Worm (Caenorhabditis elegans): ENCODE results near the gene srbc-60.

Gene srbc-60

ce11 chrV:761235-761634, 18.9 kb upstream of the srbc-60 start, which contains the start of gene C05E4.15:
Gene C05E4.15 (minus strand): TSS chrV:761335.
- TF ChIP-seq nhr-12 (tag; optimal IDR thresholded peaks at IDR 0.05) (no peak), mdl-1 (tag; optimal IDR thresholded peaks at IDR 0.05) (no peak), aly-2 (tag; optimal IDR thresholded peaks at IDR 0.05) (no peak), ceh-16 (tag; optimal IDR thresholded peaks at IDR 0.05) (no peak), nhr-76 (tag; optimal IDR thresholded peaks at IDR 0.05) (no peak), hmg-11 (tag; optimal IDR thresholded peaks at IDR 0.05) (no peak), pqm-1 (tag; optimal IDR thresholded peaks at IDR 0.05) (no peak), eor-1 (tag; optimal IDR thresholded peaks at IDR 0.05) (no peak), daf-12 (tag; optimal IDR thresholded peaks at IDR 0.05) (no peak), lsy-12 (tag; optimal IDR thresholded peaks at IDR 0.05) (no peak), R02D3.7 (tag; optimal IDR thresholded peaks at IDR 0.05) (no peak), ceh-28 (tag; optimal IDR thresholded peaks at IDR 0.05) (no peak), nhr-25 (tag; optimal IDR thresholded peaks at IDR 0.05) (no peak), tbx-2 (tag; optimal IDR thresholded peaks at IDR 0.05) (no peak), ceh-9 (tag; optimal IDR thresholded peaks at IDR 0.05) (no peak), nhr-11 (tag; optimal IDR thresholded peaks at IDR 0.05) (no peak)

- TF ChIP-seq R02D3.7 (tag; optimal IDR thresholded peaks at IDR 0.05) (no peak), fkh-10 (GFP tag; optimal IDR thresholded peaks at IDR 0.05) (no peak), ceh-82 (tag; optimal IDR thresholded peaks at IDR 0.05) (no peak), eor-1 (tag; optimal IDR thresholded peaks at IDR 0.05) (no peak), elt-1 (tag; optimal IDR thresholded peaks at IDR 0.05) (no peak), lin-15B (tag; optimal IDR thresholded peaks at IDR 0.05) (no peak), jun-1 (tag; optimal IDR thresholded peaks at IDR 0.05) (no peak), pqm-1 (tag; optimal IDR thresholded peaks at IDR 0.05) (no peak), sea-2 (GFP tag; optimal IDR thresholded peaks at IDR 0.05) (no peak), ceh-9 (tag; optimal IDR thresholded peaks at IDR 0.05) (no peak), skn-1 (tag; optimal IDR thresholded peaks at IDR 0.05) (no peak)
Measured at ce11 chrV:761882-762281, 18.2 kb upstream of the srbc-60 start, which contains the start of gene C05E4.12. Gene C05E4.12 (minus strand): TSS chrV:761982.

ce11 chrV:762340-762739, 17.8 kb upstream of the srbc-60 start, which contains the start of gene srp-2:
Gene srp-2 (plus strand): TSS chrV:762640.
- TF ChIP-seq ama-1 (optimal IDR thresholded peaks at IDR 0.05): no peak
- no peak for TF ChIP-seq nhr-28 (tag; optimal IDR thresholded peaks at IDR 0.05)

ce11 chrV:764732-765131, 15.4 kb upstream of the srbc-60 start, which contains the start of gene str-238:
Gene str-238 (plus strand): TSS chrV:765032.
- TF ChIP-seq ztf-4 (tag; optimal IDR thresholded peaks at IDR 0.05): no peak
- no peak for TF ChIP-seq ceh-28 (tag; optimal IDR thresholded peaks at IDR 0.05)
- no peak for TF ChIP-seq zag-1 (tag; optimal IDR thresholded peaks at IDR 0.05)
- no peak for TF ChIP-seq nhr-25 (tag; optimal IDR thresholded peaks at IDR 0.05)
- no peak for TF ChIP-seq pqm-1 (tag; optimal IDR thresholded peaks at IDR 0.05)
- TF ChIP-seq nhr-43 (tag; optimal IDR thresholded peaks at IDR 0.05; ENCODE audit: poor library complexity, severe bottlenecking): no peak
- no peak for TF ChIP-seq R02D3.7 (tag; optimal IDR thresholded peaks at IDR 0.05)

- TF ChIP-seq ceh-16 (tag; optimal IDR thresholded peaks at IDR 0.05): no peak
Measured at ce11 chrV:772210-772609, 7.9 kb upstream of the srbc-60 start.

ce11 chrV:773256-773655, 6.8 kb upstream of the srbc-60 start, which contains the start of gene sti-1:
Gene sti-1 (plus strand): TSS chrV:773518.
- TF ChIP-seq R02D3.7 (tag; optimal IDR thresholded peaks at IDR 0.05) (peak; percentile 70), nhr-77 (tag; optimal IDR thresholded peaks at IDR 0.05) (peak; percentile 76), tbx-2 (tag; optimal IDR thresholded peaks at IDR 0.05) (no peak), unc-62 (GFP tag; optimal IDR thresholded peaks at IDR 0.05) (no peak), pqm-1 (tag; optimal IDR thresholded peaks at IDR 0.05) (peak; percentile 63), fkh-10 (GFP tag; optimal IDR thresholded peaks at IDR 0.05) (no peak), nhr-237 (tag; optimal IDR thresholded peaks at IDR 0.05) (no peak), egl-5 (tag; optimal IDR thresholded peaks at IDR 0.05) (peak; percentile 94), snpc-4 (tag; optimal IDR thresholded peaks at IDR 0.05) (peak; percentile 73), nhr-67 (tag; optimal IDR thresholded peaks at IDR 0.05) (no peak), mml-1 (tag; optimal IDR thresholded peaks at IDR 0.05) (no peak), nhr-43 (tag; optimal IDR thresholded peaks at IDR 0.05; ENCODE audit: poor library complexity, severe bottlenecking) (peak; percentile 68), fkh-2 (tag; optimal IDR thresholded peaks at IDR 0.05) (no peak), ZK546.5 (tag; optimal IDR thresholded peaks at IDR 0.05) (no peak), aly-2 (tag; optimal IDR thresholded peaks at IDR 0.05) (no peak), ceh-16 (tag; optimal IDR thresholded peaks at IDR 0.05) (no peak), nhr-76 (tag; optimal IDR thresholded peaks at IDR 0.05) (peak; percentile 20), lsy-12 (tag; optimal IDR thresholded peaks at IDR 0.05) (peak; percentile 45), elt-3 (tag; optimal IDR thresholded peaks at IDR 0.05) (no peak), nhr-25 (tag; optimal IDR thresholded peaks at IDR 0.05) (peak; percentile 73), pha-4 (tag; optimal IDR thresholded peaks at IDR 0.05) (peak; percentile 89), sea-2 (GFP tag; optimal IDR thresholded peaks at IDR 0.05) (no peak), egl-27 (tag; optimal IDR thresholded peaks at IDR 0.05) (no peak), hmg-11 (tag; optimal IDR thresholded peaks at IDR 0.05) (peak; percentile 64), nhr-12 (tag; optimal IDR thresholded peaks at IDR 0.05) (no peak), ztf-4 (tag; optimal IDR thresholded peaks at IDR 0.05) (no peak), ama-1 (optimal IDR thresholded peaks at IDR 0.05) (peak; percentile 4), ceh-82 (tag; optimal IDR thresholded peaks at IDR 0.05) (peak; percentile 20), fos-1 (tag; optimal IDR thresholded peaks at IDR 0.05) (no peak), elt-1 (tag; optimal IDR thresholded peaks at IDR 0.05) (no peak), daf-12 (tag; optimal IDR thresholded peaks at IDR 0.05) (no peak)

All from whole organism, L3 larva.